Worm (Caenorhabditis elegans): Measurements from ENCODE around the gene T01C3.3.
A peak's percentile ranks its signal among the peaks of the same experiment; 100 is the strongest.
"Not testable (repeated sequence)": the region's sequence is repeated elsewhere in the genome, so short reads cannot be mapped to it uniquely, and the experiment has no call there.

Gene T01C3.3

ce11 chrV:14992627-14993117 lies at the start of gene T01C3.3:
Gene T01C3.3, minus strand, starts transcription at chrV:14992677.
- TF ChIP-seq nhr-237 (tag; optimal IDR thresholded peaks at IDR 0.05) (no peak), nhr-23 (tag; optimal IDR thresholded peaks at IDR 0.05) (no peak), mbf-1 (tag; optimal IDR thresholded peaks at IDR 0.05) (no peak), ceh-16 (tag; optimal IDR thresholded peaks at IDR 0.05) (no peak), ceh-82 (tag; optimal IDR thresholded peaks at IDR 0.05) (no peak), ama-1 (optimal IDR thresholded peaks at IDR 0.05) (no peak), ztf-1 (GFP tag; conservative IDR thresholded peaks at IDR 0.05) (no peak), egl-27 (tag; optimal IDR thresholded peaks at IDR 0.05) (no peak)

DNA sequence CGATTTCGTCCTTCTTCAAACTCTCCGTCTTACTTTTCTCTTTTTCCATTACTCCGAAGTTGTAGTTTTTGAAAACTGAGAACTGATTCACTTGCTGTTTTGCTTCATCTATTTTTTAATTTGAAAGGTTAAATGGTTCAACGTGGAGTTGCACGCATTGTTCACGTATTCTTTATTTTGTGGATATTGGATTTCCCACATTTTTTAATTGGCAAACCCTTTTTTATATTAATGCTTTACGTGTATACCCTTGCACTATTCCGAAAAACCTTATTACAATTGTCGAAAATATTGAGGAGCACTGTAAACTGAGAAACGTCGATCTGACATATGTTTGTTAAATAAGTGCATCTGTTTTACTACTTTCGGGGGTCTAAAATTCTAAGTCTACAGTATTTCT lies 44.3 kb upstream of the T01C3.3 start, which contains the start of gene melo-3:
Gene melo-3, minus strand, starts transcription at position 101 of the 400 bp plus-strand sequence.
- TF ChIP-seq ceh-16 (tag; optimal IDR thresholded peaks at IDR 0.05); lin-11 (tag; optimal IDR thresholded peaks at IDR 0.05); Y55F3AM.14 (GFP tag; optimal IDR thresholded peaks at IDR 0.05): not testable (repeated sequence)

DNA sequence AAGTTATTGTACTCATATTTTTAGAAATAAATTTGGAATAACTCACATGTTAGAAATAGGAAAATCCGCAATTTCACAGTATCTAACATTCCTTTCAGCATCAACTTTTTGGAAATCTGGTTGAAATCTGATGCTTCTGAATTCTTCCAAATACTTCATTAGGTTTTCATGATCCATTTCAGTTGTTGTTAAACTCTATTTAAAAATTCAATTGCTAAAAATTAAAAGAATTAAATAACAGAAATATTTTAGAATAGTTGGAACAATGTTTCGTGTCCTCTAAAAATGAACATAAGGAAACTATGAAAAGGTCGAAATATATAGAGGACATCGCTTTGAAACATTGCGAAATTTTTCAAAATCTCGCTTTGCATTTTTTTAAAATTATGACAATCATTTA lies 38.9 kb upstream of the T01C3.3 start, which contains the start of gene cng-1:
Gene cng-1, minus strand, starts transcription at position 101 of the 400 bp plus-strand sequence.
- not testable (repeated sequence) for TF ChIP-seq nhr-10 (tag; optimal IDR thresholded peaks at IDR 0.05); nhr-6 (tag; optimal IDR thresholded peaks at IDR 0.05); lin-13 (GFP tag; optimal IDR thresholded peaks at IDR 0.05)

DNA sequence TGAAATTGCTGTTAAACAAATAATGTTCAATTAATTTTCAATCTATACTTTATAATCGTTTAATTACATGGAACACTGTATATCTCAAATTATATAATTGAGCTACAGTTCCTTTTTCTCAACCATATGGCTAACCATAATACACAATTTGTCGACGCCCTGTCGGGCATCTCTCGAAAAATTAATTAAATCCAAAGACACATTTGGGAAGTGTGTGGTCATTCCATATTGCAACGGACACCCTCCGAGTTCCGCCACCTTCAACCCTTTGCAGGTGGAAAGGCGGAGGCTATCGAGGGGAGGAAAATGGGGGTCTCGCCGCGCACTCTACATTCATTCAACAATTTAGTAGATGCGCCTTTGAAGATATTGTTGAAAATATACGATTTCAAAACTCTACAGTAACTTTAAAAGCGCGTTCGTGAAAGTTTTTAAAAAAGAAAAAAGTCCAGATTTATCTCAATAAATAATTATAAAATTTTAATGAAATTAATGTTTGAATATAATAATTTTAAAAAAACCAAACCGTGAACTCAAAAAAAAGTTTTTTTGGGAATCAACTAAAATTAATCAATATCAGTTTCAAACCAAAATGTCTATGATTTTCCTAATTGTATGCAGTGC lies 36.5 kb upstream of the T01C3.3 start, which contains the start of gene F14H8.8:
Gene F14H8.8, plus strand, starts transcription at position 574 of the 624 bp plus-strand sequence.
- TF ChIP-seq sma-3 (GFP tag; optimal IDR thresholded peaks at IDR 0.05) (peak; percentile 64), fos-1 (tag; optimal IDR thresholded peaks at IDR 0.05) (peak; percentile 11), mab-5 (tag; optimal IDR thresholded peaks at IDR 0.05) (no peak), Y55F3AM.14 (GFP tag; optimal IDR thresholded peaks at IDR 0.05) (no peak), gmeb-1 (tag; optimal IDR thresholded peaks at IDR 0.05) (peak; percentile 10), nhr-21 (tag; optimal IDR thresholded peaks at IDR 0.05) (peak; percentile 18), ceh-16 (tag; optimal IDR thresholded peaks at IDR 0.05) (peak; percentile 9), snpc-4 (tag; optimal IDR thresholded peaks at IDR 0.05) (peak; percentile 94)

- no peak for TF ChIP-seq nhr-10 (tag; optimal IDR thresholded peaks at IDR 0.05)
- TF ChIP-seq lsy-2 (tag; optimal IDR thresholded peaks at IDR 0.05) = no peak
- TF ChIP-seq sma-3 (GFP tag; optimal IDR thresholded peaks at IDR 0.05) = no peak
- TF ChIP-seq alr-1 (tag; optimal IDR thresholded peaks at IDR 0.05) = no peak
- no peak for TF ChIP-seq mdl-1 (tag; optimal IDR thresholded peaks at IDR 0.05)
- no peak for TF ChIP-seq F13H6.1 (tag; optimal IDR thresholded peaks at IDR 0.05)
- TF ChIP-seq gmeb-1 (tag; optimal IDR thresholded peaks at IDR 0.05) = no peak
- TF ChIP-seq crh-2 (tag; optimal IDR thresholded peaks at IDR 0.05) = no peak
These were observed 31.1 kb upstream of the T01C3.3 start, which contains the start of gene F14H8.4 for ce11 chrV:15023544-15023943. Gene F14H8.4, plus strand, starts transcription at chrV:15023844.

ce11 chrV:15020732-15021131 lies 28.3 kb upstream of the T01C3.3 start, which contains the start of gene F14H8.5:
Gene F14H8.5, plus strand, starts transcription at chrV:15021032.
- TF ChIP-seq elt-1 (tag; optimal IDR thresholded peaks at IDR 0.05) (no peak), unc-39 (tag; optimal IDR thresholded peaks at IDR 0.05) (no peak), lin-39 (tag; optimal IDR thresholded peaks at IDR 0.05) (no peak), nhr-129 (tag; optimal IDR thresholded peaks at IDR 0.05) (no peak), mbf-1 (tag; optimal IDR thresholded peaks at IDR 0.05) (no peak)

DNA sequence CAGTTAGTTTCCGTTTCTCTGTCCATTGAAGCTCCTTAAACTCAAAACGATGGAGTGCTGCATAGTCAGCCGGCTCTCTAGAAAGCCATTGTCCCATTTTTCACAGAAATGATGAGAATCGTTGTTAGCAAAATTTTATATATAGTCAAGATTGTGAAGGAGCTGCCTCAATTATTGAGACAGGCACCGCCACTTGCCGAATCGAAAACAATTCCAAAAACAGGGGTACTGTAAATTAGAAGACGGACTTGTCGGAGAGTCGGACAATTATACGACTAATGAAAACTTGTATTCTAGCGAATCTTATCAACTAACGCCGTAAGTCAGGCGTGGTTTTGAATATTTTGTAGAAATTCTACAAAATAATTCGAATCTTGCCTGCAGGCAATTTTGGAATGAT lies 27.8 kb upstream of the T01C3.3 start, which contains the start of gene F14H8.2:
Gene F14H8.2, minus strand, starts transcription at position 101 of the 400 bp plus-strand sequence.
- TF ChIP-seq nhr-237 (tag; optimal IDR thresholded peaks at IDR 0.05) = no peak
- TF ChIP-seq alr-1 (tag; optimal IDR thresholded peaks at IDR 0.05) = no peak
- no peak for TF ChIP-seq sma-3 (GFP tag; optimal IDR thresholded peaks at IDR 0.05)
- TF ChIP-seq nhr-77 (tag; optimal IDR thresholded peaks at IDR 0.05) = no peak
- no peak for TF ChIP-seq unc-39 (tag; optimal IDR thresholded peaks at IDR 0.05)
- TF ChIP-seq snpc-4 (tag; optimal IDR thresholded peaks at IDR 0.05) = no peak
- TF ChIP-seq nhr-23 (tag; optimal IDR thresholded peaks at IDR 0.05) = no peak
- no peak for TF ChIP-seq ceh-16 (tag; optimal IDR thresholded peaks at IDR 0.05)
- TF ChIP-seq nhr-12 (tag; optimal IDR thresholded peaks at IDR 0.05) = no peak
- TF ChIP-seq egl-27 (tag; optimal IDR thresholded peaks at IDR 0.05) = no peak
- no peak for TF ChIP-seq nhr-25 (tag; optimal IDR thresholded peaks at IDR 0.05)
- no peak for TF ChIP-seq R02D3.7 (tag; optimal IDR thresholded peaks at IDR 0.05)
- no peak for TF ChIP-seq mab-5 (tag; optimal IDR thresholded peaks at IDR 0.05)
